Worm (Caenorhabditis elegans) whole organism, early embryonic: ENCODE data around the gene pan-1.
A peak's percentile ranks its signal among the peaks of the same experiment; 100 is the strongest.

Experiments used
- B0310.2 ChIP-seq: sonication (generic microtip); optimal IDR thresholded peaks from 2 replicates; lab custom pipeline; 2016; ENCODE audit warnings: mild to moderate bottlenecking, missing genetic modification characterization, missing compliant biosample characterization
- F13C5.2 ChIP-seq: sonication (generic microtip); optimal IDR thresholded peaks from 2 replicates; lab custom pipeline; 2017; ENCODE audit warnings: mild to moderate bottlenecking, missing genetic modification characterization, inconsistent platforms, missing compliant biosample characterization
- ama-1 ChIP-seq: fragments of 150-350 bp; optimal IDR thresholded peaks from 2 replicates; lab custom pipeline; 2014
- ceh-36 ChIP-seq: sonication (generic microtip); optimal IDR thresholded peaks from 2 replicates; lab custom pipeline; 2016; ENCODE audit warnings: missing genetic modification characterization, inconsistent platforms, missing compliant biosample characterization
- hnd-1 ChIP-seq: sonication (generic microtip); optimal IDR thresholded peaks from 2 replicates; lab custom pipeline; 2016; ENCODE audit warnings: missing genetic modification characterization, missing compliant biosample characterization
- pes-1 ChIP-seq: fragments of 200-800 bp; sonication (Bioruptor generic); IDR thresholded peaks from 2 replicates; pipeline ENCODE4 v1.3.6; 2022; ENCODE audit warnings: missing genetic modification reagents, missing genetic modification characterization, missing compliant biosample characterization
- scrt-1 ChIP-seq: fragments of 200-800 bp; sonication (Bioruptor generic); IDR thresholded peaks from 2 replicates; pipeline ENCODE4 v1.3.6; 2022; ENCODE audit warnings: missing genetic modification characterization, missing compliant biosample characterization
- tra-4 ChIP-seq: sonication (generic microtip); optimal IDR thresholded peaks from 2 replicates; lab custom pipeline; 2017; ENCODE audit warnings: missing genetic modification characterization, missing compliant biosample characterization

DNA sequence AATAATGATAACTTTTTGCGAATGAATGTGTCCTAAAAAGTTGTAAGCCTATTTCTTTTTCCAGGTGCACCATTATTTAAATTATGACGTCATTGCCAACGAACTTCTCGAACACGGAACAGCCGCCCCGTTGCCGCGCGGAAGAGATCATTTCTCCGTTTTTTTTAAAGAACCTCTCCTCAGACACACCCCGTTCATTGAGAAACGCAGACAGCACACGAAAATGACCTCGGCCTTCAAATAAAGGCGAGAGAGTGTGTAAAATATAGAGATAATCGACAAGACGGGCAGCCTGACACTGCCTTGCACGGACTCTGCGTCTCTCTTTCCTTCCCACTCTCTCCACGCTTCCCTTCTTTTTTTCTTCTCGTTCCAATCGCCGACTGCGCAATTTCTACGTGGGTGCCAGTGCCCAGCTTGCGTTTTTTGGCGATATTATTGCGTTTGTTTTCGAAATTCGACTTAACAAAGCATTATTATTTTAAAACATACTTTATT is 2.1 kb upstream of the pan-1 start:
- TF ChIP-seq hnd-1 (tag; lab: Kevin White, UChicago) (no peak), pes-1 (no peak), ama-1 (lab: Kevin White, UChicago) (no peak), F13C5.2 (peak; percentile 41), B0310.2 (tag; lab: Kevin White, UChicago) (no peak), ceh-36 (tag; lab: Kevin White, UChicago) (no peak), scrt-1 (no peak), tra-4 (no peak)
